Fruit fly (Drosophila melanogaster) whole organism, pupa: ENCODE measurements around the gene CG13138.
A peak's percentile ranks its signal among the peaks of the same experiment; 100 is the strongest.

ENCODE experiments used
- CG10348 ChIP-seq: fragments of 200-800 bp; sonication (Bioruptor generic); IDR thresholded peaks from 2 replicates; pipeline ENCODE4 v1.3.6; 2022; ENCODE audit warnings: missing biosample characterization, missing genetic modification characterization
- CG12605 ChIP-seq: fragments of 200-800 bp; sonication (Bioruptor generic); IDR thresholded peaks from 2 replicates; pipeline ENCODE4 v1.3.6; 2022; ENCODE audit warnings: missing biosample characterization, missing genetic modification characterization
- CG13204 ChIP-seq: fragments of 200-800 bp; sonication (Bioruptor generic); optimal IDR thresholded peaks from 2 replicates; lab custom pipeline; 2018; ENCODE audit warnings: missing biosample characterization, mild to moderate bottlenecking, missing genetic modification characterization, moderate library complexity
- CG14655 ChIP-seq: fragments of 200-800 bp; sonication (Bioruptor generic); optimal IDR thresholded peaks from 3 replicates; lab custom pipeline; 2017; ENCODE audit warnings: mild to moderate bottlenecking, missing biosample characterization, missing genetic modification reagents, missing genetic modification characterization
- CG15710 ChIP-seq: fragments of 200-800 bp; sonication (Bioruptor generic); optimal IDR thresholded peaks from 2 replicates; lab custom pipeline; 2018; ENCODE audit warnings: missing biosample characterization, mild to moderate bottlenecking, missing genetic modification characterization, moderate library complexity
- CG17806 ChIP-seq: fragments of 200-800 bp; sonication (Bioruptor generic); optimal IDR thresholded peaks from 2 replicates; lab custom pipeline; 2018; ENCODE audit warnings: missing biosample characterization, mild to moderate bottlenecking, missing genetic modification characterization, moderate library complexity
- CG32121 ChIP-seq: fragments of 200-800 bp; sonication (Bioruptor generic); IDR thresholded peaks from 2 replicates; pipeline ENCODE4 v1.3.6; 2022; ENCODE audit warnings: missing biosample characterization, missing genetic modification characterization
- CG34367 ChIP-seq: fragments of 200-800 bp; sonication (Bioruptor generic); optimal IDR thresholded peaks from 2 replicates; lab custom pipeline; 2018; ENCODE audit warnings: missing biosample characterization, mild to moderate bottlenecking, missing genetic modification characterization
- CG4496 ChIP-seq: fragments of 200-800 bp; sonication (Bioruptor generic); IDR thresholded peaks from 3 replicates; pipeline ENCODE4 v1.3.6; 2022; ENCODE audit warnings: missing biosample characterization, missing genetic modification characterization
- CG8159 ChIP-seq: fragments of 200-800 bp; sonication (Bioruptor generic); optimal IDR thresholded peaks from 3 replicates; lab custom pipeline; 2018; ENCODE audit warnings: missing biosample characterization, mild to moderate bottlenecking, missing genetic modification characterization, moderate library complexity
- CG8301 ChIP-seq: fragments of 200-800 bp; sonication (Bioruptor generic); optimal IDR thresholded peaks from 2 replicates; lab custom pipeline; 2018; ENCODE audit warnings: missing biosample characterization, mild to moderate bottlenecking, missing genetic modification characterization
- CG9948 ChIP-seq: fragments of 200-800 bp; sonication (Bioruptor generic); optimal IDR thresholded peaks from 2 replicates; lab custom pipeline; 2018; ENCODE audit warnings: missing biosample characterization, mild to moderate bottlenecking, missing genetic modification characterization, moderate library complexity
- D1 ChIP-seq: fragments of 200-800 bp; sonication (Bioruptor generic); optimal IDR thresholded peaks from 2 replicates; lab custom pipeline; 2018; ENCODE audit warnings: missing biosample characterization, mild to moderate bottlenecking, missing genetic modification characterization, moderate library complexity
- EcR ChIP-seq: fragments of 200-800 bp; sonication (Bioruptor generic); optimal IDR thresholded peaks from 3 replicates; lab custom pipeline; 2019; ENCODE audit warnings: missing biosample characterization, missing genetic modification characterization, mild to moderate bottlenecking, moderate library complexity, missing genetic modification reagents
- Ets98B ChIP-seq: fragments of 200-800 bp; sonication (Bioruptor generic); IDR thresholded peaks from 2 replicates; pipeline ENCODE4 v1.3.6; 2022; ENCODE audit warnings: missing biosample characterization, missing genetic modification characterization
- Pif1A ChIP-seq: fragments of 200-800 bp; sonication (Bioruptor generic); optimal IDR thresholded peaks from 3 replicates; lab custom pipeline; 2016; ENCODE audit warnings: missing biosample characterization, missing genetic modification characterization
- Pif1B ChIP-seq: fragments of 200-800 bp; sonication (Bioruptor generic); optimal IDR thresholded peaks from 3 replicates; lab custom pipeline; 2016; ENCODE audit warnings: missing biosample characterization, missing genetic modification characterization
- Snoo ChIP-seq: fragments of 200-800 bp; sonication (Bioruptor generic); optimal IDR thresholded peaks from 3 replicates; lab custom pipeline; 2017; ENCODE audit warnings: missing biosample characterization, mild to moderate bottlenecking, missing genetic modification characterization, inconsistent platforms
- fd96Ca ChIP-seq: fragments of 200-800 bp; sonication (Bioruptor generic); IDR thresholded peaks from 3 replicates; pipeline ENCODE4 v1.3.6; 2022; ENCODE audit warnings: missing biosample characterization, missing genetic modification characterization
- gl ChIP-seq: fragments of 200-800 bp; sonication (Bioruptor generic); optimal IDR thresholded peaks from 2 replicates; lab custom pipeline; 2018; ENCODE audit warnings: missing biosample characterization, mild to moderate bottlenecking, missing genetic modification characterization
- rn ChIP-seq: fragments of 200-800 bp; sonication (Bioruptor generic); IDR thresholded peaks from 2 replicates; pipeline ENCODE4 v1.3.6; 2022; ENCODE audit warnings: missing biosample characterization, missing genetic modification characterization

Gene CG13138

DNA sequence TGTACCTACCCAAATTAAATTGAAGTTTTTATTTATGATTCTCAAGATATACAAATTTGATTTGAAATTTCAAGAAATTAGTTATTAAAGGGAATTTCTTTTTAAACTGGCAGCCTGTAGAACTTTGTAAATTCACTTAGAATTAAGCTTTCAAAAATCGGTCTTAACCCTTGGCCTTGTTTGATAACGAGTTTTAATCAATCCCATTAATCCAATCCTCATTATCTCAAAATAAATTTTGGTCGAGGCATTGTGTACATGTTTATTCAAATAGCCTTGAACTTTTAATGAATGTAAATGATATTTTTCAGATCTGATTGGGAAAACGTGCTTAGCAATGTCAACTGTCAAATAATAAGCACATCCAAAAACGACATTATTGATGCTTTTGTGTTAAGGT, 38.0 kb upstream of the CG13138 start:
- no peak for TF ChIP-seq CG12605
- TF ChIP-seq, all 21 proteins: peak for 0

DNA sequence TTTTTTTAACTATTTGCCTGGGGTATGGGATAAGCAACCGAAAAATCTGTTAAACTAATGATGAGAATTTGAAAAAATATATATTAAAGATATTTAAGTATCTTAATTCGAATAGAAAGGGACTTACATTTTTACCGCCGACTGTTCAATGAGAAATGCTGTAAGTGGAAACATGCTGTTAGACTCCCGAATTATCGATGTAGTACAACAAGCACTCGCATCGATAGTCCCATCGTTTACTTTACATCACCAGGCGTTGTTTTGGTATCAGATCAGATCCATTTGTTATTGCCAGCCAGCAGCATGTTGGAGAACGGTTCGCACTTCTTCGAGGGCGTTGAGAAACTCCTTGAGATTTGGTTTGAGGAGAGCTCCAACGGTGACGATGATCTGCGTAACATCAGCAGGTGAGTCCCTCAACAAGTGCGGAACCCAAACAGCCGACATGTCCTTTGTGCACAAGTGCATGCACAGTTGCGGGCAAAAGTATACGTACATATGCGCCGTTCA, 37.4 kb upstream of the CG13138 start, which contains the start of gene SamDC:
SamDC (plus strand) TSS at position 246 of the 510 bp plus-strand sequence.
- TF ChIP-seq CG10348 (GFP tag; lab: Robert Waterston, UW) (no peak), CG32121 (GFP tag; lab: Robert Waterston, UW) (peak; percentile 11; the same call in 1 of the 2 replicates), CG17806 (tag; lab: Kevin White, UChicago) (no peak), D1 (tag; lab: Kevin White, UChicago) (no peak), EcR (GFP tag; lab: Kevin White, UChicago) (no peak), Ets98B (peak; percentile 36; the same call in 1 of the 2 replicates), fd96Ca (GFP tag; lab: Robert Waterston, UW) (no peak), CG15710 (tag; lab: Kevin White, UChicago) (peak; percentile 36), CG34367 (no peak), CG8159 (peak; percentile 39), Pif1A (GFP tag; lab: Kevin White, UChicago) (peak; percentile 19), CG8301 (tag; lab: Kevin White, UChicago) (no peak), Snoo (tag; lab: Kevin White, UChicago) (peak; percentile 25), CG12605 (0 out of 2 replicates have a peak, but pooled peaks have one; percentile 23), CG9948 (tag; lab: Kevin White, UChicago) (peak; percentile 3), gl (no peak)

DNA sequence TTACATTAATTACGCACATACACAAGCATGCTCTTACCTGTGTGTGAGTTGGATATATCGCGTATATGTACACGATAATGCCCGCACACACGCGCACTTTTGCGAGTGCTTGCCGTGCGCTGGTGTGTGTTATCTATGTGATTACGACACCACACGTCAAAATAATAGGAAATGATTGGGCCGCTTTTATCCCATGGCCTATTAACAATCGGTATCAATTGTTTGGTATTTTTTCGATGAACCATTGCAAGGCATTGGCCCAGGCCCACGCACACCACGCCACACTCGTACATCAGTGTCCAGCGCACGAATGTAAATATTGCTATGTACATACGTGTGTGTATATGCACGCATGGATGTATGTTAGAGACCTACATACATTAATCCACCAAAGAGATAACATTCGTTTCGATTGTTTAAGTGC, 33.0 kb upstream of the CG13138 start:
- TF ChIP-seq fd96Ca (GFP tag; lab: Robert Waterston, UW) (no peak), CG13204 (GFP tag; lab: Kevin White, UChicago) (no peak), CG32121 (GFP tag; lab: Robert Waterston, UW) (peak; percentile 51; the same call in 1 of the 2 replicates), CG34367 (peak; percentile 48), Pif1A (GFP tag; lab: Kevin White, UChicago) (no peak), CG17806 (tag; lab: Kevin White, UChicago) (peak; percentile 28), Pif1B (GFP tag; lab: Kevin White, UChicago) (peak; percentile 63), CG10348 (GFP tag; lab: Robert Waterston, UW) (no peak), CG9948 (tag; lab: Kevin White, UChicago) (peak; percentile 5), Snoo (tag; lab: Kevin White, UChicago) (peak; percentile 30), CG14655 (GFP tag; lab: Kevin White, UChicago) (no peak), CG12605 (no peak), EcR (GFP tag; lab: Kevin White, UChicago) (peak; percentile 84), D1 (tag; lab: Kevin White, UChicago) (no peak), CG8301 (tag; lab: Kevin White, UChicago) (peak; percentile 21), CG15710 (tag; lab: Kevin White, UChicago) (peak; percentile 14), CG8159 (no peak), Ets98B (peak; percentile 64; the same call in 1 of the 2 replicates), gl (peak; percentile 28), CG4496 (GFP tag; lab: Robert Waterston, UW) (no peak), rn (no peak)

DNA sequence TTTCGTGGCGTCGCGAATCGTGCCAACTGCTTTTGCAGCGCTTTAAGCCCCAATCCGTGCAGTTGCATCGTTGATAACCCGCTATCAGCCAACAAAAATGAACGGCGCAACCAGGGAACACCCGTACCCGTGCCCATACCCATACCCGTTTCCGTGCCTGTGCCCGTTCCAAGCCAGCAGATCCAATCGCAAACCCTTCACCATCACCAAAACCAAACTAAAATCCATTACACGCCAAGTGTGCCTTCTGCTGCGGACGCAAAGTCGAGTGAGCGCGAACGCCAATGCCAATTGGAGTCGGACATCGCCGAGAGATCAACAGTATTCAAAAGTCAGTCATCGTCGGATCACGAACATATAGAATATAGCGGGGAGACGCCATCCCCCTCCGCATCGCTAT, 32.4 kb upstream of the CG13138 start:
- TF ChIP-seq CG4496 (GFP tag; lab: Robert Waterston, UW) (no peak), Ets98B (no peak), CG13204 (GFP tag; lab: Kevin White, UChicago) (no peak), Pif1A (GFP tag; lab: Kevin White, UChicago) (no peak), CG14655 (GFP tag; lab: Kevin White, UChicago) (no peak)
- TF ChIP-seq, all 21 proteins: peak for 0

DNA sequence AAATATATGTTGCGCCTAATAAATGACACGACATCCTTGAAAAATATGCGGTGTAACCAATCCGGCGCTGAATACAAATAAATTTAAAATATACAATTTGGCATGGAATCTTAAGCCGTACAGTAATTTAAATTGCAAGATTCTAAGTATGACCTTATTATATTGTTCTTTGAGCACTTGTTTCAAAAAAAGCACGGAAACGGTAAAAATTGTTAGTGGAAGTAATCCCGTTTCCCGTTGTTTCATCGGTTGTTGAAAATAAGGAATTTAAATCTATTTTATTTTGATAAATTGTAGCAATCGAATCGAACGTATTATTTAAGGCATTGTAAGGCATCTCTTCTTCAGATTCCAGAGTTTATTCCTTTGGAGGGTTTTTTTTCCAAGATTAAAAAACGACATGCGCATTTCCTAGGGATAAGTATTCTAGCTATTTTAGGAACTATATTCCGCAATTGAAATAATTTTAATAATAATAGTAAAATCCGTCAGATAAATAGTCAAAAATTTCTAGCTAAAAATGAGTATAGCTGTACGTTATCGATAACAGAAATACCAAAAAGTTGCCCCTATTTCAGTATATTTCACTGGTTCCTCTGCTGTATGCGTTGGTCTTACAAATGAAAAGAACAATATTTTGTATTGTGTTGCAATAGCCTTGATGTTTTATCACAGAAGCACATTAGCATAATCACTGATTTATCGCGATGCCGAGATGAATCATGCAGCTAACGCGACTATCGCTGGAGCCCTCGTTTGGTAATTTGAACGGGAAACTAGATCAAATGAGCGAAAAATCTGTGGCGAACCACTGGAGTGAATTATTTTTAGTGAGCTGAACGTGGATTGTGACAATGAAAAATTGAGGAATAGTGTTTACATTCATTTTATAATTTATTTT, 31.5 kb upstream of the CG13138 start, which contains the start of gene GATAd:
GATAd (plus strand) TSS at position 644 of the 901 bp plus-strand sequence.
- TF ChIP-seq Snoo (tag; lab: Kevin White, UChicago) (no peak), CG10348 (GFP tag; lab: Robert Waterston, UW) (no peak), EcR (GFP tag; lab: Kevin White, UChicago) (no peak), CG17806 (tag; lab: Kevin White, UChicago) (no peak), Pif1A (GFP tag; lab: Kevin White, UChicago) (no peak), CG34367 (no peak), CG15710 (tag; lab: Kevin White, UChicago) (no peak), Pif1B (GFP tag; lab: Kevin White, UChicago) (no peak), CG8301 (tag; lab: Kevin White, UChicago) (no peak), CG4496 (GFP tag; lab: Robert Waterston, UW) (no peak), Ets98B (no peak), CG9948 (tag; lab: Kevin White, UChicago) (no peak), CG8159 (no peak), CG14655 (GFP tag; lab: Kevin White, UChicago) (no peak), rn (no peak)
